Worm (Caenorhabditis elegans) whole organism, L3 larva: Measurements from ENCODE around the gene pssy-1.

Experiments used
- R02D3.7 ChIP-seq: fragments of 150-350 bp; optimal IDR thresholded peaks from 2 replicates; lab custom pipeline; 2014; ENCODE audit warnings: missing biosample characterization, missing genetic modification characterization
- ama-1 ChIP-seq: fragments of 150-350 bp; optimal IDR thresholded peaks from 2 replicates; lab custom pipeline; 2018
- ceh-82 ChIP-seq: fragments of 150-350 bp; optimal IDR thresholded peaks from 2 replicates; lab custom pipeline; 2014; ENCODE audit warnings: missing biosample characterization, missing genetic modification characterization
- elt-1 ChIP-seq: fragments of 150-350 bp; optimal IDR thresholded peaks from 2 replicates; lab custom pipeline; 2014; ENCODE audit warnings: missing biosample characterization, missing genetic modification characterization
- elt-2 ChIP-seq: sonication (generic microtip); optimal IDR thresholded peaks from 2 replicates; lab custom pipeline; 2016; ENCODE audit warnings: missing genetic modification reagents, mild to moderate bottlenecking, missing genetic modification characterization, missing compliant biosample characterization
- fkh-10 ChIP-seq: sonication (generic microtip); optimal IDR thresholded peaks from 2 replicates; lab custom pipeline; 2017; ENCODE audit warnings: missing biosample characterization, missing genetic modification reagents, missing genetic modification characterization
- hmg-11 ChIP-seq: sonication (generic microtip); optimal IDR thresholded peaks from 2 replicates; lab custom pipeline; 2016; ENCODE audit warnings: missing genetic modification characterization, missing compliant biosample characterization
- lin-39 ChIP-seq: fragments of 150-350 bp; optimal IDR thresholded peaks from 2 replicates; lab custom pipeline; 2018; ENCODE audit warnings: missing biosample characterization, missing genetic modification reagents, missing genetic modification characterization
- nfya-1 ChIP-seq: sonication (generic microtip); optimal IDR thresholded peaks from 2 replicates; lab custom pipeline; 2017; ENCODE audit warnings: missing genetic modification characterization, mild to moderate bottlenecking, missing compliant biosample characterization, antibody characterized with exemption, moderate library complexity; ENCODE audit not compliant: insufficient read depth
- nhr-11 ChIP-seq: fragments of 150-350 bp; optimal IDR thresholded peaks from 2 replicates; lab custom pipeline; 2014; ENCODE audit warnings: missing biosample characterization, missing genetic modification characterization
- nhr-12 ChIP-seq: fragments of 150-350 bp; optimal IDR thresholded peaks from 2 replicates; lab custom pipeline; 2014; ENCODE audit warnings: missing biosample characterization, missing genetic modification characterization
- nhr-77 ChIP-seq: fragments of 150-350 bp; optimal IDR thresholded peaks from 2 replicates; lab custom pipeline; 2014; ENCODE audit warnings: missing biosample characterization, missing genetic modification characterization
- pha-4 ChIP-seq: fragments of 150-350 bp; optimal IDR thresholded peaks from 2 replicates; lab custom pipeline; 2014; ENCODE audit warnings: missing biosample characterization, missing genetic modification reagents, missing genetic modification characterization
- unc-62 ChIP-seq: fragments of 150-350 bp; sonication (generic microtip); optimal IDR thresholded peaks from 4 replicates; lab custom pipeline; 2014; ENCODE audit warnings: missing biosample characterization, missing genetic modification reagents, missing genetic modification characterization

- TF ChIP-seq nfya-1 (tag; lab: Kevin White, UChicago), result no peak
- no peak for TF ChIP-seq elt-2 (tag; lab: Kevin White, UChicago)
- peak; percentile 13 for TF ChIP-seq hmg-11
- no peak for TF ChIP-seq nhr-77 (tag; lab: Kevin White, UChicago)
- TF ChIP-seq fkh-10 (GFP tag; lab: Kevin White, UChicago), result no peak
- no peak for TF ChIP-seq nhr-12 (tag; lab: Kevin White, UChicago)
- TF ChIP-seq R02D3.7 (tag; lab: Kevin White, UChicago), result no peak
- TF ChIP-seq elt-1 (tag; lab: Kevin White, UChicago), result no peak
- no peak for TF ChIP-seq nhr-11
- TF ChIP-seq pha-4 (tag; lab: Kevin White, UChicago), result no peak
- TF ChIP-seq ama-1 (lab: Kevin White, UChicago), result no peak
- TF ChIP-seq lin-39, result no peak
- TF ChIP-seq unc-62 (GFP tag; lab: Kevin White, UChicago), result no peak
- no peak for TF ChIP-seq ceh-82 (tag; lab: Kevin White, UChicago)
Measured at ce11 chrX:9941379-9941778, 24.0 kb upstream of the pssy-1 start.
